Fruit fly (Drosophila melanogaster): Measurements from ENCODE around the gene CG33325.

DNA sequence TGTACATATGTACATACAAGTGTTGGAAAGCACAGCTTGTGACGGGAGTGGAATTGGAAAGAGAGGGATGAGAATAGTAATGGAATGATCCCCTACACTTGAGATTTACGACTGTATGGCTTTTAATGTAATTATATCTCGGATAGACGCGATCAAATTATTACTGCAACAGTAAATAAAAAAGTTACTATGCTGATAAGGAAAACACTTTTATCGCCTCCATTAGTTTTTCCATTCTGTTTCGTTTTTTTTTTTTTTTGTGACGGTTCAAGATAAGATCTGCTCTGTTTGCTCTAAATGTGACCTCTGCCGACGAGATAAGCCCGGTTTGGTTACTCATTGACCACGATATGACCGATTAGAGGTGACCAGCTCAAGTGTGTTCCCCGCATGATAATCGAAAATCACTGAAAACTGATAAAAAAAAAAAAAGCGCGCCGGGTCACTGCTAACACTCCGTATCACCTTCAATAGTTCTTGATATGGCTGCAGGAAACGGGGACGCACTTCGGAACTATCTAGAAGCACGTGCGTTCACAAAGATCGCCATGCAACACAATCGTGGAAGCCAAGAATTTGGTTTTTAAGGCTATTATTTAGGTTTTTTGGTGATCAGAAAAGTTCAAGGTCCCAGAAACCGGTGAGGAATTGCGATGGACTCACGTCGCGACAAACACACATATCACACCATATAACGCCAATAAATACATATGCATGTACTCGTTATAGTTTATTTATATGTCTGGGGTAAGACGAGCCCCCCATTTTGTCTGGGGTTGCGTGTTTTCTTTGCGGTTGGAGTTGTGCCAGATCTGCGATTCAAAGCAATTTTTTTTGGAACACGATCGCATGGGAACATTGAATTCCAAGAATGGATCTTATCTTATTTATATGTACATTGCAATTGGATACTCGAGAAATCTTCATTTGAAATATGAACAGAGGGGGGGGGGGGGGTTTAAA lies 9.0 kb downstream of the CG33325 start, which contains the start of gene p:
- no peak for TF ChIP-seq Myc (optimal IDR thresholded peaks at IDR 0.05)
- TF ChIP-seq psq (optimal IDR thresholded peaks at IDR 0.05): no peak
- TF ChIP-seq insv (optimal IDR thresholded peaks at IDR 0.05): no peak
- no peak for TF ChIP-seq h (optimal IDR thresholded peaks at IDR 0.05)
- no peak for TF ChIP-seq Sin3A (optimal IDR thresholded peaks at IDR 0.05)
- TF ChIP-seq ttk (optimal IDR thresholded peaks at IDR 0.05): no peak
